Fruit fly (Drosophila melanogaster) whole organism, adult: Measurements from ENCODE around the gene Mvl.

Experiments
- CG11617 ChIP-seq: fragments of 200-800 bp; sonication (Bioruptor generic); optimal IDR thresholded peaks from 2 replicates; lab custom pipeline; 2017; ENCODE audit warnings: mild to moderate bottlenecking, missing biosample characterization, missing genetic modification reagents, missing genetic modification characterization
- CG12768 ChIP-seq: fragments of 200-800 bp; sonication (Bioruptor generic); optimal IDR thresholded peaks from 2 replicates; lab custom pipeline; 2017; ENCODE audit warnings: missing biosample characterization, missing genetic modification characterization, mild to moderate bottlenecking, moderate library complexity, missing genetic modification reagents
- CG14711 ChIP-seq: fragments of 200-800 bp; sonication (Bioruptor generic); optimal IDR thresholded peaks from 2 replicates; lab custom pipeline; 2018; ENCODE audit warnings: missing biosample characterization, mild to moderate bottlenecking, missing genetic modification characterization, moderate library complexity
- CG1620 ChIP-seq: fragments of 200-800 bp; sonication (Bioruptor generic); optimal IDR thresholded peaks from 2 replicates; lab custom pipeline; 2016; ENCODE audit warnings: missing biosample characterization, missing genetic modification characterization
- CG33017 ChIP-seq: fragments of 200-800 bp; sonication (Bioruptor generic); optimal IDR thresholded peaks from 2 replicates; lab custom pipeline; 2018; ENCODE audit warnings: missing biosample characterization, mild to moderate bottlenecking, missing genetic modification characterization, moderate library complexity
- CG5204 ChIP-seq: fragments of 200-800 bp; sonication (Bioruptor generic); optimal IDR thresholded peaks from 2 replicates; lab custom pipeline; 2016; ENCODE audit warnings: missing biosample characterization, missing genetic modification characterization
- CG7045 ChIP-seq: fragments of 200-800 bp; sonication (Bioruptor generic); optimal IDR thresholded peaks from 2 replicates; lab custom pipeline; 2017; ENCODE audit warnings: missing biosample characterization, mild to moderate bottlenecking, missing genetic modification characterization
- CG7101 ChIP-seq: fragments of 200-800 bp; sonication (Bioruptor generic); optimal IDR thresholded peaks from 2 replicates; lab custom pipeline; 2018; ENCODE audit warnings: missing biosample characterization, mild to moderate bottlenecking, missing genetic modification characterization, moderate library complexity
- Clk ChIP-seq: fragments of 200-800 bp; sonication (Bioruptor generic); optimal IDR thresholded peaks from 2 replicates; lab custom pipeline; 2017; ENCODE audit warnings: missing biosample characterization, missing genetic modification characterization
- Crg-1 ChIP-seq: fragments of 200-800 bp; sonication (Bioruptor generic); optimal IDR thresholded peaks from 2 replicates; lab custom pipeline; 2016; ENCODE audit warnings: missing biosample characterization, missing genetic modification characterization
- Hr96 ChIP-seq: fragments of 200-800 bp; sonication (Bioruptor generic); optimal IDR thresholded peaks from 2 replicates; lab custom pipeline; 2016; ENCODE audit warnings: missing biosample characterization, missing genetic modification characterization
- Mnt ChIP-seq: fragments of 200-800 bp; sonication (Bioruptor generic); optimal IDR thresholded peaks from 2 replicates; lab custom pipeline; 2016; ENCODE audit warnings: missing biosample characterization, mild to moderate bottlenecking, missing genetic modification characterization
- bab1 ChIP-seq: fragments of 200-800 bp; sonication (Bioruptor generic); optimal IDR thresholded peaks from 3 replicates; lab custom pipeline; 2019; ENCODE audit warnings: missing biosample characterization, mild to moderate bottlenecking, missing genetic modification characterization, moderate library complexity
- cic ChIP-seq: fragments of 200-800 bp; sonication (Bioruptor generic); optimal IDR thresholded peaks from 2 replicates; lab custom pipeline; 2017; ENCODE audit warnings: missing biosample characterization, mild to moderate bottlenecking, missing genetic modification characterization, moderate library complexity
- cnc ChIP-seq, 2 experiments: fragments of >200 bp; optimal IDR thresholded peaks; 2 replicates each; lab custom pipeline; 2017
- kay ChIP-seq: fragments of 200-800 bp; sonication (Bioruptor generic); peaks from one replicate; lab custom pipeline; 2016; ENCODE audit warnings: missing biosample characterization, missing genetic modification characterization, borderline replicate concordance
- ovo ChIP-seq: fragments of 200-800 bp; sonication (Bioruptor generic); optimal IDR thresholded peaks from 2 replicates; lab custom pipeline; 2016; ENCODE audit warnings: missing biosample characterization, missing genetic modification characterization
- pad ChIP-seq: fragments of 200-800 bp; sonication (Bioruptor generic); optimal IDR thresholded peaks from 3 replicates; lab custom pipeline; 2017; ENCODE audit warnings: missing biosample characterization, missing genetic modification characterization, mild to moderate bottlenecking, moderate library complexity, missing genetic modification reagents
- tj ChIP-seq: fragments of 200-800 bp; sonication (Bioruptor generic); optimal IDR thresholded peaks from 3 replicates; lab custom pipeline; 2017; ENCODE audit warnings: missing biosample characterization, mild to moderate bottlenecking, missing genetic modification characterization, moderate library complexity
- toe ChIP-seq: fragments of 200-800 bp; sonication (Bioruptor generic); optimal IDR thresholded peaks from 2 replicates; lab custom pipeline; 2016; ENCODE audit warnings: missing biosample characterization, missing genetic modification characterization

Mvl gene

DNA sequence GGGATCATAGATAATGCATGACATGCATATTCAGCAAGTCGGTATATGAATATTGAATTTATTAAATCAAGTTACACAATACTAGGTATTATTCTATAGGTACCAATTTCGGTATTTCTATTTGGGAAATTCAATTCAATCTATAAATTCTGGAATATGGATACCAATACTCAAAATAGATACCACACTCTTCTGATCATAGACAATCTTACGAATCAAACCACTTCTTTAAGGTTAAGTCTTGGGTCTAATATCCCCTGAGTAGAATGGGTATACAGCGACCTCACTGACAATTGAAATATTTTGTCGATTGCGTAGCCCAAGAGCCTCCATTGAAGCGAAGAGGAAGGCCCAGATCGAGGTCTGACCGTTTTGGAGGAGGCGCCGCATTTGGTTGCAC is 32.2 kb upstream of the Mvl start:
- TF ChIP-seq bab1 (GFP tag; lab: Kevin White, UChicago): no peak
- TF ChIP-seq Mnt: no peak
- no peak for TF ChIP-seq CG5204 (GFP tag; lab: Kevin White, UChicago)
- no peak for TF ChIP-seq cic (GFP tag; lab: Kevin White, UChicago)

dm6 chr3R:21092036-21092435 is 31.4 kb upstream of the Mvl start:
- no peak for TF ChIP-seq CG33017 (tag; lab: Kevin White, UChicago)

DNA sequence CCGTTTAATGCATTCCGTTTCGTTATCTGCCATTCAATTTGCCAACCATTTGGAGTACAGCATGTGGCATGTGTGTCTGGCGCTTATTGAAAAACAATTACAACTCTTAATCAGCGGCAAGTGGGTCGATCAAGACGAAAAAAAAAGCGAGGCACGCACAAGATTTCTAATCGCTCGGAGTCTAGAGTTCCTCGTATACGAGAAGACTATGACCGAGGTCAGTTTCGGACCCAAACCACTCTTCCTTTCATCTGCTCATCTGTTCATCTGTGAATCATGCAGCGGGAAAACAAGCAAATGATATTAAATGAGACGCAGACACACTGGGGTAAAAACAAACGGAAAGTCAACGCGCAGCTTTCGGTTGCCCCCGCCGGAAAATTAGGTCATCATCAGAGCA is 30.9 kb upstream of the Mvl start:
- no peak for TF ChIP-seq CG5204 (GFP tag; lab: Kevin White, UChicago)

DNA sequence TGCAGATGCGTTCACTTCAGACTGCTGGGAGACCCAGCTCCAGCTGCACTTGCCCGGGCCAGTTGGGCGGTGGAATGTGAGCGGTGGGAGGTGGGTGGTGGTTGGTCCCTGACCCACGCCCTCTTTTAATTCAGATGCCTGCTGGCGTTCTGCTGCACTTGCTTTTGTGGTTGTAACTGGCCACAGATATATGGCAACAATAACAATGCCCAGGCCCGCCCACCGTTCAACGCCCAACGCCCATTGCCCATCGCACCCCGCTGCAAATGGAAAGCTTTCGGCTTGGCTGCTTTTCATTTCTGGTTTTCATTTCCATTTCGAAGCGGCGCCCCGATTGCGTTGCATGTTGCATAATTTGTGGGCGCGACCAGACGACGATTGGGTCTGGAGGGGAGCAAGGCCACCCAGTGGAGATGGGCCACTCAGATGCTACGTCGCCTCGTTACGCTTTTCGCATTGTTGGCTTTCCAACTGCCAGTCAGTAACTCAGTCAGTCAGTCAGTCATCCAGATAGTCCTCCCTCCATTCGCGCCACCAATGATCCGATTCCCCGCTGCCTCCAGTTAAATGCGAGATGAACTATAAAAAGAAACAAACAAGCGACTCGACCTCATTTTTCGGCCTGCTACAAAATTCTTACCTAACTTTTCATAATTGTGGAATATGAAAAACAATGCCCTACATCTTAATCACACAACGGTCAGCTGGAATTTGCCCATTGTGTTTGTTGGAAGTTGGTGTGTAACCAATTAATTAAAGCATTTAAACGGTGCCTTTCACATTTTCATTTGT is 29.8 kb upstream of the Mvl start:
- TF ChIP-seq CG11617 (GFP tag; lab: Kevin White, UChicago) (no peak), tj (GFP tag; lab: Kevin White, UChicago) (no peak), CG7101 (tag; lab: Kevin White, UChicago) (no peak), pad (no peak), Hr96 (GFP tag; lab: Kevin White, UChicago) (no peak), Crg-1 (GFP tag; lab: Kevin White, UChicago) (no peak), CG12768 (GFP tag; lab: Kevin White, UChicago) (no peak), cnc (optimal IDR thresholded peaks at IDR 0.05; lab: Kevin White, UChicago) (no peak)

DNA sequence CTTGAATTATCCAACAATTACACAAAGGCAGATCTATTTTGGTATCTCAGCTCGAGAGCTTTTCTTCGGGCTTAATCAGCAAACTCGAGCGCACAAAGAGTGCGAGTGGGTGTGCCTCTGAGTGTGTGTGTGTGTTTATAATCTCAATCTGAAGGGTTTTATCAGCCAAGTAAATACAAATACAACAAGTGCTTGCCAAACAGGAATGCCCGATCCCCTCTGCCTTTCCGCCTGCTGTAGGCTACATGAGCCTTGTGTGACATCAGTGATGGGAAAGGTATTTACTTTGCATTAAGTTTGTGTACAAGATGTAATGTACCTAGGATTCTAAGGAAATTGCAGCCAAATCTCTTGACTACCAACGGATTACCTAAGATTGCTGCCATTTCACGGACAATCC is 28.8 kb upstream of the Mvl start:
- peak; percentile 31 for TF ChIP-seq tj (GFP tag; lab: Kevin White, UChicago)
- TF ChIP-seq bab1 (GFP tag; lab: Kevin White, UChicago): no peak

- TF ChIP-seq bab1 (GFP tag; lab: Kevin White, UChicago) (no peak), CG5204 (GFP tag; lab: Kevin White, UChicago) (no peak), cnc (optimal IDR thresholded peaks at IDR 0.05; lab: Kevin White, UChicago) (no peak), pad (no peak), kay (GFP tag; lab: Kevin White, UChicago) (no peak)
These were observed 24.4 kb upstream of the Mvl start for dm6 chr3R:21084979-21085378.

dm6 chr3R:21080876-21081586 is 20.4 kb upstream of the Mvl start, which contains the start of gene HHEX:
HHEX (minus strand) TSS chr3R:21080926.
- TF ChIP-seq Mnt (no peak), pad (no peak), CG11617 (GFP tag; lab: Kevin White, UChicago) (no peak), CG14711 (tag; lab: Kevin White, UChicago) (no peak), CG1620 (no peak), CG12768 (GFP tag; lab: Kevin White, UChicago) (no peak), kay (GFP tag; lab: Kevin White, UChicago) (no peak), tj (GFP tag; lab: Kevin White, UChicago) (no peak), CG7045 (GFP tag; lab: Kevin White, UChicago) (no peak), Crg-1 (GFP tag; lab: Kevin White, UChicago) (no peak), CG7101 (tag; lab: Kevin White, UChicago) (no peak), ovo (GFP tag; lab: Kevin White, UChicago) (no peak), toe (GFP tag; lab: Kevin White, UChicago) (no peak), cic (GFP tag; lab: Kevin White, UChicago) (no peak), CG33017 (tag; lab: Kevin White, UChicago) (no peak), bab1 (GFP tag; lab: Kevin White, UChicago) (no peak), cnc (optimal IDR thresholded peaks at IDR 0.05; lab: Kevin White, UChicago) (no peak), Clk (no peak), CG5204 (GFP tag; lab: Kevin White, UChicago) (no peak), Hr96 (GFP tag; lab: Kevin White, UChicago) (no peak)

dm6 chr3R:21078958-21079357 is 18.4 kb upstream of the Mvl start:
- TF ChIP-seq CG7101 (tag; lab: Kevin White, UChicago) (no peak), Hr96 (GFP tag; lab: Kevin White, UChicago) (no peak), toe (GFP tag; lab: Kevin White, UChicago) (no peak), CG5204 (GFP tag; lab: Kevin White, UChicago) (no peak), bab1 (GFP tag; lab: Kevin White, UChicago) (no peak), CG12768 (GFP tag; lab: Kevin White, UChicago) (no peak), CG14711 (tag; lab: Kevin White, UChicago) (no peak), cnc (optimal IDR thresholded peaks at IDR 0.05; lab: Kevin White, UChicago) (no peak), CG11617 (GFP tag; lab: Kevin White, UChicago) (no peak), Crg-1 (GFP tag; lab: Kevin White, UChicago) (no peak), CG1620 (no peak), kay (GFP tag; lab: Kevin White, UChicago) (no peak), cic (GFP tag; lab: Kevin White, UChicago) (no peak), CG33017 (tag; lab: Kevin White, UChicago) (no peak), CG7045 (GFP tag; lab: Kevin White, UChicago) (no peak), ovo (GFP tag; lab: Kevin White, UChicago) (no peak)
